Worm (Caenorhabditis elegans) whole organism, L2 larva: ENCODE measurements around the gene saeg-2.

Experiments used
- F13H6.1 ChIP-seq: sonication (generic microtip); optimal IDR thresholded peaks from 2 replicates; lab custom pipeline; 2016; ENCODE audit warnings: missing genetic modification characterization, missing compliant biosample characterization
- egl-27 ChIP-seq: sonication (generic microtip); optimal IDR thresholded peaks from 3 replicates; lab custom pipeline; 2017; ENCODE audit warnings: missing biosample characterization, missing genetic modification reagents, missing genetic modification characterization
- elt-3 ChIP-seq: sonication (generic microtip); optimal IDR thresholded peaks from 2 replicates; lab custom pipeline; 2017; ENCODE audit warnings: missing biosample characterization, missing genetic modification characterization
- fos-1 ChIP-seq: fragments of 150-350 bp; optimal IDR thresholded peaks from 2 replicates; lab custom pipeline; 2014; ENCODE audit warnings: missing biosample characterization, missing genetic modification characterization
- lin-39 ChIP-seq: fragments of 150-350 bp; optimal IDR thresholded peaks from 2 replicates; lab custom pipeline; 2014; ENCODE audit warnings: missing biosample characterization, missing genetic modification reagents, missing genetic modification characterization
- mdl-1 ChIP-seq, 2 experiments: fragments of 150-350 bp in 1 of 2; sonication (generic microtip) in 1 of 2; optimal IDR thresholded peaks; 2 replicates each; lab custom pipeline; 2017; ENCODE audit warnings: missing biosample characterization in 2 of 2, missing genetic modification characterization in 2 of 2
- nhr-10 ChIP-seq: sonication (generic microtip); optimal IDR thresholded peaks from 2 replicates; lab custom pipeline; 2017; ENCODE audit warnings: missing biosample characterization, missing genetic modification characterization
- nhr-23 ChIP-seq: fragments of 150-350 bp; optimal IDR thresholded peaks from 2 replicates; lab custom pipeline; 2014; ENCODE audit warnings: missing biosample characterization, missing genetic modification reagents, missing genetic modification characterization
- nhr-237 ChIP-seq: fragments of 150-350 bp; optimal IDR thresholded peaks from 2 replicates; lab custom pipeline; 2014; ENCODE audit warnings: missing biosample characterization, missing genetic modification characterization
- nhr-77 ChIP-seq: fragments of 150-350 bp; optimal IDR thresholded peaks from 2 replicates; lab custom pipeline; 2014; ENCODE audit warnings: missing biosample characterization, missing genetic modification characterization
- snpc-4 ChIP-seq: fragments of 150-350 bp; optimal IDR thresholded peaks from 2 replicates; lab custom pipeline; 2014; ENCODE audit warnings: missing biosample characterization, missing genetic modification characterization
- unc-39 ChIP-seq: fragments of 150-350 bp; optimal IDR thresholded peaks from 2 replicates; lab custom pipeline; 2014; ENCODE audit warnings: missing biosample characterization, missing genetic modification characterization
- unc-55 ChIP-seq: fragments of 150-350 bp; sonication (generic microtip); optimal IDR thresholded peaks from 3 replicates; lab custom pipeline; 2014; ENCODE audit warnings: missing biosample characterization, missing genetic modification reagents, missing genetic modification characterization

DNA sequence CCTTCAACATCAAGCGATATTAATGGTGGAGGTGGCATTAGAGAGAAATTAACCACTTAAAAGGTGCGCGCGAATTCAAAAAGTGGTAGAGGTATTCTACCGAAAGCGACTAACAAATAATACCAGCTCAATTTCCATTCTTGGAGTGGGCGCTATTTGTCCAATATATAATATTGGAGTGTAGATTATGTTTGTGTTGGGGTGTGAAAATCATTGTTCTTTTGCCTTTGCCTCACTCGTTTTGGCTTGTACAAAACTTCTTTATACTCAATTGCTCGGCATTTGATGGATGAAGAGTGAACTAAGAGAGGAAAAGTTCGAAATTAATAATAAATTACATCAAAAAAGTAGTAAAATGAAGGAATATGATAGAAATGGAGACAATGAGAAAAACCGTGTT, 9.0 kb upstream of the saeg-2 start, which contains the start of gene T23G5.3:
- no peak for TF ChIP-seq nhr-77
- no peak for TF ChIP-seq egl-27 (tag; lab: Kevin White, UChicago)
- TF ChIP-seq nhr-10 (tag; lab: Kevin White, UChicago), result no peak
- TF ChIP-seq nhr-23, result no peak
- TF ChIP-seq F13H6.1 (tag; lab: Kevin White, UChicago), result no peak
- no peak for TF ChIP-seq elt-3
- no peak for TF ChIP-seq mdl-1 (tag; optimal IDR thresholded peaks at IDR 0.05; lab: Kevin White, UChicago)
- no peak for TF ChIP-seq nhr-237
- no peak for TF ChIP-seq unc-39
- no peak for TF ChIP-seq snpc-4 (tag; lab: Kevin White, UChicago)
- TF ChIP-seq fos-1 (tag; lab: Kevin White, UChicago), result no peak
- TF ChIP-seq lin-39 (tag; lab: Kevin White, UChicago), result no peak
- TF ChIP-seq unc-55 (GFP tag; lab: Kevin White, UChicago), result no peak
